Comparison of ENCODE assay signal across 3 worm cellular contexts in genomic region chrIII:6462610-6463009, ce11.
TF ChIP-seq lines count a peak whose summit lies in the region.

Gene T26A5.8, minus strand, starts transcription at chrIII:6462856.

TF ChIP-seq in whole organism, L1 larva, 84 proteins besides CTCF, POLR2A, EP300 and RAD21 (continued from another document):
- TF ChIP-seq unc-130 (tag; optimal IDR thresholded peaks at IDR 0.05; lab: Kevin White, UChicago) = no peak
- TF ChIP-seq snu-23 (GFP tag; optimal IDR thresholded peaks at IDR 0.05; lab: Kevin White, UChicago) = peak; percentile 11
- TF ChIP-seq lin-35 (GFP tag; optimal IDR thresholded peaks at IDR 0.05; lab: Kevin White, UChicago) = no peak
- TF ChIP-seq elt-2 (tag; optimal IDR thresholded peaks at IDR 0.05; lab: Kevin White, UChicago) = peak; percentile 1
- no peak for TF ChIP-seq nhr-28 (tag; optimal IDR thresholded peaks at IDR 0.05; lab: Kevin White, UChicago)
- TF ChIP-seq ceh-8 (GFP tag; optimal IDR thresholded peaks at IDR 0.05; lab: Kevin White, UChicago) = no peak
TF ChIP-seq in whole organism, L1 larva: peak in this region for 10.

TF ChIP-seq in whole organism, L4 larva, 104 proteins besides CTCF, POLR2A, EP300 and RAD21 (continued from another document):
- TF ChIP-seq jun-1 (tag; optimal IDR thresholded peaks at IDR 0.05; lab: Kevin White, UChicago) (no peak), Y75B8A.6 (GFP tag; IDR thresholded peaks at IDR 0.05; lab: Robert Waterston, UW) (peak; percentile 72; the same call in 1 of the 2 replicates), nhr-41 (GFP tag; IDR thresholded peaks at IDR 0.05; lab: Robert Waterston, UW) (no peak), T26A8.4 (GFP tag; IDR thresholded peaks at IDR 0.05; lab: Robert Waterston, UW) (peak; percentile 57), ztf-7 (tag; optimal IDR thresholded peaks at IDR 0.05; lab: Kevin White, UChicago) (no peak), pqm-1 (tag; optimal IDR thresholded peaks at IDR 0.05; lab: Kevin White, UChicago) (no peak), mxl-2 (GFP tag; conservative IDR thresholded peaks at IDR 0.05; lab: Robert Waterston, UW) (no peak), unc-62 (GFP tag; optimal IDR thresholded peaks at IDR 0.05 in 1 of 2; lab: Kevin White, UChicago) (peak in 1 of 2 experiments; percentile 33), unc-62 (tag; optimal IDR thresholded peaks at IDR 0.05; lab: Kevin White, UChicago) (no peak), nhr-76 (tag; optimal IDR thresholded peaks at IDR 0.05; lab: Kevin White, UChicago) (no peak), zfp-3 (GFP tag; conservative IDR thresholded peaks at IDR 0.05; lab: Robert Waterston, UW) (peak; percentile 43; the same call in 1 of the 2 replicates), nhr-102 (tag; optimal IDR thresholded peaks at IDR 0.05; lab: Kevin White, UChicago) (peak; percentile 61), lin-38 (GFP tag; IDR thresholded peaks at IDR 0.05; lab: Robert Waterston, UW) (peak; percentile 60), lin-1 (GFP tag; IDR thresholded peaks at IDR 0.05; lab: Robert Waterston, UW) (0 out of 2 replicates have a peak, but pooled peaks have one; percentile 7), duxl-1 (tag; optimal IDR thresholded peaks at IDR 0.05; lab: Kevin White, UChicago; ENCODE audit: poor library complexity) (peak; percentile 60), fkh-10 (GFP tag; optimal IDR thresholded peaks at IDR 0.05; lab: Kevin White, UChicago) (no peak), fos-1 (tag; optimal IDR thresholded peaks at IDR 0.05; lab: Kevin White, UChicago) (no peak), aha-1 (tag; lab: Kevin White, UChicago) (peak; percentile 95), hif-1 (tag; optimal IDR thresholded peaks at IDR 0.05; lab: Kevin White, UChicago) (no peak), Y48G9A.11 (GFP tag; IDR thresholded peaks at IDR 0.05; lab: Robert Waterston, UW) (peak; percentile 62), daf-16 (GFP tag; optimal IDR thresholded peaks at IDR 0.05; lab: Kevin White, UChicago) (peak in 1 of 2 experiments; percentile 13), daf-16 (tag; optimal IDR thresholded peaks at IDR 0.05; lab: Kevin White, UChicago) (peak; percentile 28)

TF ChIP-seq in whole organism, young adult, 124 proteins besides CTCF, POLR2A, EP300 and RAD21 (continued from another document):
- TF ChIP-seq nhr-80 (tag; optimal IDR thresholded peaks at IDR 0.05; lab: Kevin White, UChicago) = no peak
- TF ChIP-seq madf-3 (GFP tag; IDR thresholded peaks at IDR 0.05; lab: Robert Waterston, UW) = peak; percentile 74; the same call in 1 of the 2 replicates
- no peak for TF ChIP-seq gei-17 (GFP tag; optimal IDR thresholded peaks at IDR 0.05; lab: Kevin White, UChicago)
- TF ChIP-seq unc-130 (GFP tag; optimal IDR thresholded peaks at IDR 0.05; lab: Kevin White, UChicago) = peak; percentile 22
- TF ChIP-seq nhr-90 (tag; optimal IDR thresholded peaks at IDR 0.05; lab: Kevin White, UChicago) = peak; percentile 7
- TF ChIP-seq repo-1 (tag; optimal IDR thresholded peaks at IDR 0.05; lab: Kevin White, UChicago) = peak; percentile 44
- no peak for TF ChIP-seq B0261.1 (tag; optimal IDR thresholded peaks at IDR 0.05; lab: Kevin White, UChicago)
- TF ChIP-seq attf-6 (GFP tag; IDR thresholded peaks at IDR 0.05; lab: Robert Waterston, UW) = peak; percentile 31; the same call in 1 of the 2 replicates
- 0 out of 2 replicates have a peak, but pooled peaks have one; percentile 12 for TF ChIP-seq Y95B8A.8 (GFP tag; IDR thresholded peaks at IDR 0.05; lab: Robert Waterston, UW)
- no peak for TF ChIP-seq snpc-4 (GFP tag; optimal IDR thresholded peaks at IDR 0.05; lab: Kevin White, UChicago)
- TF ChIP-seq snpc-4 (tag; optimal IDR thresholded peaks at IDR 0.05; lab: Kevin White, UChicago) = peak in 2 of 4 experiments; percentile 10 to 19
- TF ChIP-seq F55B11.4 (tag; optimal IDR thresholded peaks at IDR 0.05; lab: Kevin White, UChicago; ENCODE audit: borderline replicate concordance, insufficient read depth) = no peak
- TF ChIP-seq hsf-1 (GFP tag; IDR thresholded peaks at IDR 0.05; lab: Robert Waterston, UW) = peak; percentile 73
- no peak for TF ChIP-seq attf-5 (GFP tag; optimal IDR thresholded peaks at IDR 0.05; lab: Kevin White, UChicago)
- TF ChIP-seq sptf-2 (GFP tag; optimal IDR thresholded peaks at IDR 0.05; lab: Kevin White, UChicago) = no peak
- TF ChIP-seq mes-4 (tag; optimal IDR thresholded peaks at IDR 0.05; lab: Kevin White, UChicago) = no peak
- TF ChIP-seq F10E7.11 (tag; optimal IDR thresholded peaks at IDR 0.05; lab: Kevin White, UChicago) = peak; percentile 68
- TF ChIP-seq egrh-3 (GFP tag; IDR thresholded peaks at IDR 0.05; lab: Robert Waterston, UW) = no peak
- TF ChIP-seq lsl-1 (GFP tag; optimal IDR thresholded peaks at IDR 0.05; lab: Kevin White, UChicago) = peak; percentile 24
- TF ChIP-seq atf-7 (tag; optimal IDR thresholded peaks at IDR 0.05; lab: Kevin White, UChicago) = peak; percentile 33
- TF ChIP-seq F23B12.7 (tag; optimal IDR thresholded peaks at IDR 0.05; lab: Kevin White, UChicago; ENCODE audit: insufficient read depth) = no peak
- TF ChIP-seq madf-8 (GFP tag; conservative IDR thresholded peaks at IDR 0.05; lab: Robert Waterston, UW) = no peak
- 0 out of 2 replicates have a peak, but pooled peaks have one; percentile 56 for TF ChIP-seq lin-26 (GFP tag; IDR thresholded peaks at IDR 0.05; lab: Robert Waterston, UW)
- TF ChIP-seq ceh-91 (GFP tag; IDR thresholded peaks at IDR 0.05; lab: Robert Waterston, UW) = no peak
- TF ChIP-seq F33H1.4 (GFP tag; IDR thresholded peaks at IDR 0.05; lab: Robert Waterston, UW) = no peak
- no peak for TF ChIP-seq ztf-28 (GFP tag; IDR thresholded peaks at IDR 0.05; lab: Robert Waterston, UW)
- peak; percentile 5 for TF ChIP-seq chd-7 (tag; optimal IDR thresholded peaks at IDR 0.05; lab: Kevin White, UChicago)
- no peak for TF ChIP-seq efl-1 (GFP tag; optimal IDR thresholded peaks at IDR 0.05; lab: Kevin White, UChicago)
- TF ChIP-seq bed-1 (GFP tag; IDR thresholded peaks at IDR 0.05; lab: Robert Waterston, UW) = no peak
- TF ChIP-seq nfya-1 (tag; optimal IDR thresholded peaks at IDR 0.05; lab: Kevin White, UChicago; ENCODE audit: borderline replicate concordance, insufficient read depth) = no peak
- TF ChIP-seq attf-3 (GFP tag; conservative IDR thresholded peaks at IDR 0.05; lab: Robert Waterston, UW) = no peak
- TF ChIP-seq die-1 (tag; optimal IDR thresholded peaks at IDR 0.05; lab: Kevin White, UChicago) = peak; percentile 51
- no peak for TF ChIP-seq egl-44 (GFP tag; IDR thresholded peaks at IDR 0.05; lab: Robert Waterston, UW)
- no peak for TF ChIP-seq rcor-1 (GFP tag; IDR thresholded peaks at IDR 0.05; lab: Robert Waterston, UW)
- no peak for TF ChIP-seq ets-4 (GFP tag; optimal IDR thresholded peaks at IDR 0.05; lab: Kevin White, UChicago)
- TF ChIP-seq F37B4.10 (GFP tag; IDR thresholded peaks at IDR 0.05; lab: Robert Waterston, UW) = no peak
- TF ChIP-seq tlf-1 (GFP tag; optimal IDR thresholded peaks at IDR 0.05; lab: Kevin White, UChicago) = peak; percentile 11
- TF ChIP-seq Y53G8AR.9 (GFP tag; conservative IDR thresholded peaks at IDR 0.05; lab: Robert Waterston, UW) = peak; percentile 77
- no peak for TF ChIP-seq him-1 (tag; optimal IDR thresholded peaks at IDR 0.05; lab: Kevin White, UChicago)
- TF ChIP-seq ZK185.1 (tag; optimal IDR thresholded peaks at IDR 0.05; lab: Kevin White, UChicago; ENCODE audit: poor library complexity, severe bottlenecking) = peak; percentile 1
- no peak for TF ChIP-seq C17E4.6 (GFP tag; IDR thresholded peaks at IDR 0.05; lab: Robert Waterston, UW)
- TF ChIP-seq C06A6.2 (GFP tag; conservative IDR thresholded peaks at IDR 0.05; lab: Robert Waterston, UW) = no peak
- 0 out of 2 replicates have a peak, but pooled peaks have one; percentile 42 for TF ChIP-seq egl-18 (GFP tag; IDR thresholded peaks at IDR 0.05; lab: Robert Waterston, UW)
- TF ChIP-seq Y53F4B.3 (GFP tag; IDR thresholded peaks at IDR 0.05; lab: Robert Waterston, UW) = no peak
- no peak for TF ChIP-seq rec-8 (tag; optimal IDR thresholded peaks at IDR 0.05; lab: Kevin White, UChicago)
- TF ChIP-seq ceh-27 (GFP tag; optimal IDR thresholded peaks at IDR 0.05; lab: Kevin White, UChicago) = no peak
- TF ChIP-seq sea-2 (GFP tag; IDR thresholded peaks at IDR 0.05; lab: Robert Waterston, UW) = no peak
- no peak for TF ChIP-seq cebp-1 (GFP tag; IDR thresholded peaks at IDR 0.05; lab: Robert Waterston, UW)
- peak; percentile 26 for TF ChIP-seq cebp-1 (tag; optimal IDR thresholded peaks at IDR 0.05; lab: Kevin White, UChicago)
- no peak for TF ChIP-seq F39B2.1 (GFP tag; IDR thresholded peaks at IDR 0.05; lab: Robert Waterston, UW)
- TF ChIP-seq ama-1 (optimal IDR thresholded peaks at IDR 0.05; lab: Kevin White, UChicago) = peak; percentile 10
- TF ChIP-seq ama-1 (GFP tag; optimal IDR thresholded peaks at IDR 0.05; lab: Kevin White, UChicago) = peak in 1 of 2 experiments; percentile 33
- 0 out of 2 replicates have a peak, but pooled peaks have one; percentile 45 for TF ChIP-seq Y79H2A.3 (GFP tag; conservative IDR thresholded peaks at IDR 0.05; lab: Robert Waterston, UW)
- no peak for TF ChIP-seq unc-62 (GFP tag; optimal IDR thresholded peaks at IDR 0.05; lab: Kevin White, UChicago)
- TF ChIP-seq mxl-1 (tag; optimal IDR thresholded peaks at IDR 0.05; lab: Kevin White, UChicago) = no peak
- no peak for TF ChIP-seq F22D6.2 (tag; optimal IDR thresholded peaks at IDR 0.05; lab: Kevin White, UChicago)
- TF ChIP-seq lsy-27 (tag; optimal IDR thresholded peaks at IDR 0.05; lab: Kevin White, UChicago; ENCODE audit: borderline replicate concordance, insufficient read depth) = no peak
- TF ChIP-seq pha-4 (tag; optimal IDR thresholded peaks at IDR 0.05; lab: Kevin White, UChicago) = no peak
- no peak for TF ChIP-seq sdz-38 (tag; optimal IDR thresholded peaks at IDR 0.05; lab: Kevin White, UChicago)
- TF ChIP-seq F57A8.1 (GFP tag; optimal IDR thresholded peaks at IDR 0.05; lab: Kevin White, UChicago) = no peak
- no peak for TF ChIP-seq cebp-2 (GFP tag; IDR thresholded peaks at IDR 0.05; lab: Robert Waterston, UW)
- no peak for TF ChIP-seq ceh-79 (tag; optimal IDR thresholded peaks at IDR 0.05; lab: Kevin White, UChicago)
- no peak for TF ChIP-seq lir-1 (GFP tag; conservative IDR thresholded peaks at IDR 0.05; lab: Robert Waterston, UW)
- TF ChIP-seq madf-10 (tag; optimal IDR thresholded peaks at IDR 0.05; lab: Kevin White, UChicago) = no peak
- TF ChIP-seq ccch-3 (GFP tag; optimal IDR thresholded peaks at IDR 0.05; lab: Kevin White, UChicago) = no peak
- TF ChIP-seq hlh-26 (GFP tag; conservative IDR thresholded peaks at IDR 0.05; lab: Robert Waterston, UW) = no peak
- TF ChIP-seq snpc-1.3 (tag; optimal IDR thresholded peaks at IDR 0.05; lab: Kevin White, UChicago; ENCODE audit: insufficient read depth) = peak; percentile 41
- TF ChIP-seq B0019.2 (GFP tag; conservative IDR thresholded peaks at IDR 0.05; lab: Robert Waterston, UW) = no peak
- no peak for TF ChIP-seq F57C9.4 (tag; optimal IDR thresholded peaks at IDR 0.05; lab: Kevin White, UChicago)
- peak; percentile 36; the same call in 1 of the 2 replicates for TF ChIP-seq Y56A3A.18 (GFP tag; IDR thresholded peaks at IDR 0.05; lab: Robert Waterston, UW)
- TF ChIP-seq zim-3 (tag; optimal IDR thresholded peaks at IDR 0.05; lab: Kevin White, UChicago) = peak; percentile 50
- TF ChIP-seq F49E8.2 (tag; optimal IDR thresholded peaks at IDR 0.05; lab: Kevin White, UChicago; ENCODE audit: insufficient read depth) = peak; percentile 51
- TF ChIP-seq nhr-179 (tag; optimal IDR thresholded peaks at IDR 0.05; lab: Kevin White, UChicago) = no peak
- no peak for TF ChIP-seq ztf-22 (GFP tag; optimal IDR thresholded peaks at IDR 0.05; lab: Kevin White, UChicago)
- TF ChIP-seq lin-54 (GFP tag; optimal IDR thresholded peaks at IDR 0.05; lab: Kevin White, UChicago) = peak; percentile 63
- no peak; the same call in 1 of the 2 replicates for TF ChIP-seq pbrm-1 (GFP tag; IDR thresholded peaks at IDR 0.05; lab: Robert Waterston, UW)
- TF ChIP-seq dox-1 (GFP tag; IDR thresholded peaks at IDR 0.05; lab: Robert Waterston, UW) = no peak
- no peak for TF ChIP-seq ztf-25 (GFP tag; IDR thresholded peaks at IDR 0.05; lab: Robert Waterston, UW)
- peak; percentile 81 for TF ChIP-seq B0336.3 (GFP tag; IDR thresholded peaks at IDR 0.05; lab: Robert Waterston, UW)
- peak; percentile 23 for TF ChIP-seq tbp1 (GFP tag; optimal IDR thresholded peaks at IDR 0.05; lab: Kevin White, UChicago)
- no peak for TF ChIP-seq bed-2 (GFP tag; IDR thresholded peaks at IDR 0.05; lab: Robert Waterston, UW)
- TF ChIP-seq F52B5.7 (tag; optimal IDR thresholded peaks at IDR 0.05; lab: Kevin White, UChicago) = peak; percentile 73
- TF ChIP-seq ekl-4 (GFP tag; IDR thresholded peaks at IDR 0.05; lab: Robert Waterston, UW) = peak; percentile 88
- no peak for TF ChIP-seq T26A5.8 (tag; optimal IDR thresholded peaks at IDR 0.05; lab: Kevin White, UChicago)
- no peak for TF ChIP-seq mel-28 (tag; optimal IDR thresholded peaks at IDR 0.05; lab: Kevin White, UChicago; ENCODE audit: borderline replicate concordance)
- peak; percentile 47; the same call in 1 of the 2 replicates for TF ChIP-seq mcd-1 (GFP tag; IDR thresholded peaks at IDR 0.05; lab: Robert Waterston, UW)
- no peak for TF ChIP-seq nhr-27 (tag; optimal IDR thresholded peaks at IDR 0.05; lab: Kevin White, UChicago)
- TF ChIP-seq lag-1 (GFP tag; IDR thresholded peaks at IDR 0.05; lab: Robert Waterston, UW) = no peak
- TF ChIP-seq lin-35 (GFP tag; optimal IDR thresholded peaks at IDR 0.05; lab: Kevin White, UChicago) = no peak
- TF ChIP-seq snpc-3.4 (tag; optimal IDR thresholded peaks at IDR 0.05; lab: Kevin White, UChicago) = peak; percentile 73
- TF ChIP-seq ceh-100 (GFP tag; IDR thresholded peaks at IDR 0.05; lab: Robert Waterston, UW) = peak; percentile 41; the same call in 1 of the 2 replicates
- peak; percentile 13 for TF ChIP-seq ztf-26 (tag; optimal IDR thresholded peaks at IDR 0.05; lab: Kevin White, UChicago)
- no peak for TF ChIP-seq let-526 (GFP tag; IDR thresholded peaks at IDR 0.05; lab: Robert Waterston, UW)
- TF ChIP-seq xnd-1 (tag; optimal IDR thresholded peaks at IDR 0.05; lab: Kevin White, UChicago) = no peak
- TF ChIP-seq aptf-2 (GFP tag; conservative IDR thresholded peaks at IDR 0.05; lab: Robert Waterston, UW) = no peak
- no peak for TF ChIP-seq ceh-58 (GFP tag; IDR thresholded peaks at IDR 0.05; lab: Robert Waterston, UW)
- TF ChIP-seq nfya-2 (GFP tag; IDR thresholded peaks at IDR 0.05; lab: Robert Waterston, UW) = no peak
TF ChIP-seq in whole organism, young adult: peak in this region for 43.
